Worm (Caenorhabditis elegans): Measurements from ENCODE around the gene C06A8.6.

The C06A8.6 gene

DNA sequence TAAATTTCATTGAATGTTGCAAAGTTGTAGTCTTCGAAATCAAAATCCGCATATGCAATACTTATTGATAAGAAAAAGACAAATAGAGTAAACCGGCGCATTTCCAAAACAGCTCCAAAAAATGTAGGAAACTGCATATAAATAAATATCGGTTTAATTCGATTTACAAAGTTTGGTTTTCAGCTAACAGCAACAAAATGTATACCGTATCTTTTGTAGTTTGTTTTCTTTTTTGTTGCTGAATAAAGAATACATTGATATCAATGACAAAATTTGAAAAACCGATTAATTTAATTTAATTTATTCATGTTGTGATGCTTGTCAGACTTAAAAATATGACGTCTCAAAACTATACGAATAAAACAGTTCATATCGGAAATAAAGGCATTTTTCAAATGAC, 10.9 kb upstream of the C06A8.6 start, which contains the start of gene B0228.8:
TSS of gene B0228.8 (minus strand) at position 101 of the 400 bp plus-strand sequence.
- TF ChIP-seq nhr-129 (tag; optimal IDR thresholded peaks at IDR 0.05): no peak
- TF ChIP-seq R02D3.7 (tag; optimal IDR thresholded peaks at IDR 0.05): no peak
- no peak for TF ChIP-seq lsy-2 (tag; optimal IDR thresholded peaks at IDR 0.05)
- TF ChIP-seq nhr-23 (tag; optimal IDR thresholded peaks at IDR 0.05): no peak
- no peak for TF ChIP-seq C34F6.9 (tag; optimal IDR thresholded peaks at IDR 0.05)
- no peak for TF ChIP-seq nhr-77 (tag; optimal IDR thresholded peaks at IDR 0.05)
- TF ChIP-seq lin-39 (tag; optimal IDR thresholded peaks at IDR 0.05): no peak
- TF ChIP-seq skn-1 (tag; optimal IDR thresholded peaks at IDR 0.05): no peak
- TF ChIP-seq ztf-4 (tag; optimal IDR thresholded peaks at IDR 0.05): no peak
- TF ChIP-seq sma-3 (GFP tag; optimal IDR thresholded peaks at IDR 0.05): no peak
- TF ChIP-seq ztf-11 (tag; optimal IDR thresholded peaks at IDR 0.05): no peak
- no peak for TF ChIP-seq aly-2 (tag; optimal IDR thresholded peaks at IDR 0.05)
- no peak for TF ChIP-seq mdl-1 (tag; optimal IDR thresholded peaks at IDR 0.05)
- TF ChIP-seq blmp-1 (tag; optimal IDR thresholded peaks at IDR 0.05; ENCODE audit: insufficient read depth): no peak
- TF ChIP-seq mab-5 (tag; optimal IDR thresholded peaks at IDR 0.05): no peak
- TF ChIP-seq ZK546.5 (tag; optimal IDR thresholded peaks at IDR 0.05): no peak
- TF ChIP-seq unc-39 (tag; optimal IDR thresholded peaks at IDR 0.05): no peak
- no peak for TF ChIP-seq zag-1 (tag; optimal IDR thresholded peaks at IDR 0.05)
- no peak for TF ChIP-seq ztf-1 (GFP tag; conservative IDR thresholded peaks at IDR 0.05)

DNA sequence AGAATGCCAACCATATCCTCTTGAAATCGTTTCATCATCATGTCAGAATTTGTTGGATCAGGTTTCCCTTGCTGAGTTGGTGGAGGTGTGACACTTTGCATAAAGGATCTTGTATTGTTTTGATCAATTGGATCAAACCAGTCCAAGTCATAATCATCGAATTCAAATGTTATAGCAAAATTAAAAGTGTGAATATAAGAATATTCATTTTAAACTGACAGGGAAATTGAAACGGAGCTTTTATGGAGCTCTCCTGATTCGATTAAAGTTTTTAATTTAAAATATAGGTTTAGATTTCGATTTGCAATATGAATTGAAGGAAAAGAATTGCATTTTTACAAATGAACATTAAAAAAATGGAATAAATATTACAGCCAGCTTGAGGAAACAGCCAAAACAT, 8.7 kb upstream of the C06A8.6 start, which contains the start of gene B0228.9:
TSS of gene B0228.9 (minus strand) at position 101 of the 400 bp plus-strand sequence.
- no peak for TF ChIP-seq lin-13 (GFP tag; optimal IDR thresholded peaks at IDR 0.05)
- TF ChIP-seq nhr-237 (tag; optimal IDR thresholded peaks at IDR 0.05): no peak

DNA sequence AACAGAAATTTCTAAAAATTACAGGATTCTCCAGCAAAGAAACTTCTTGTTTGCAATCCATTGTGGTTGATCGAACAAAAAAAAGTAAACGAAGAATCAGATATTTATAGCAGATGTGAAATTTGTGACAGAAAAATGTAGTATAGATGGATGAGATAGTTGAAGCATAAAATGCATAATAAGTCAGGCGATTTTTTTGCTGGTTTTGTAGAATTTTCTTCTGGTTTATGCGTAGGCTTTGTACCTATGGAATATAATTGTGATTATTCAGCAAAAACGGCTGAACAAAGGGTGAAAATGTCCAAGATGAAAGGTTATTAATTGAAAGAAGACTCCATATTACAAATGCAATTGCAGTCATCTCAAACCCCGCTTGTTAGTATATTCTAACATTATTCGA, 6.8 kb upstream of the C06A8.6 start, which contains the start of gene srh-39:
TSS of gene srh-39 (minus strand) at position 101 of the 400 bp plus-strand sequence.
- TF ChIP-seq unc-55 (GFP tag; optimal IDR thresholded peaks at IDR 0.05): no peak
- no peak for TF ChIP-seq ztf-11 (tag; optimal IDR thresholded peaks at IDR 0.05)
- TF ChIP-seq ZK546.5 (tag; optimal IDR thresholded peaks at IDR 0.05): no peak

DNA sequence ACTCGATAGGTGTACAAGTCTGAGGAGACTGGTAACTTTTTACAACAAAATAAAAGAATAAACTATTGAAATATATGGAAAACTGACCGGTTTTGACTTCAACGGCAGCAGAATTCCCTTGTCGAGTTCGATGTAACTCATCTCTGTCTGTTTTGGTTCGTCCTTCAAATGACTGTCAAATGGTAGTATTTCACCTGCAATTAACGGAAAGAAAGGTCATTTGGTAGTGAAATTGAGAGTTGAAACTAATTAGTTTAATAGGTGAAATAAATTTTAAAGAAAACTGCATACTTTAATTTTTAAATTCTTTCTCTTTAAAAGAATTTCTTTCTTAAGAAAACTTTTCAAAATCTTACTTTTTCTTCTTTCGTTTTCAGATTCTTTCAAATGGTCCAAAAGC, 3.0 kb upstream of the C06A8.6 start:
- TF ChIP-seq mdl-1 (tag; optimal IDR thresholded peaks at IDR 0.05) (no peak), nhr-25 (tag; optimal IDR thresholded peaks at IDR 0.05) (peak; percentile 37)

DNA sequence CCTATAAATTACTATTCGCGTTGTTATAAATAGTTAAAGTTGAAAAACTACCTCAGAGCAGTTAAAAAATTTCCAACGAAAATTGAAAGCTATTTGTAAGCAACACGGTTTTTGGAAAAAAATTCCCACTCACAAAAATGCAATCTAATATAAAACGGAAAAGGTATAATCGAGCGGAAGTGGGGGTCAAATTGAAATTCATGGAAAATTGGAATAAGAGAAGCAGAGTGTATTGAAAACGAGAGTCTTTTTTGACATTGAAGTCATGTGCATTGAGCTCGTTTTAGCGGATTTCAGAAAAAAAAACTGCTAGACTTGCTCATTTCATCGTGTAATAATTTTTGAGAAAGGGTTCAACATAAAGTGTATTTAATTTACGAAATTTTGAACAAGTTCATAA, 2.0 kb upstream of the C06A8.6 start:
- TF ChIP-seq peb-1 (tag; optimal IDR thresholded peaks at IDR 0.05) (no peak), sma-9 (GFP tag; optimal IDR thresholded peaks at IDR 0.05) (no peak), sma-9 (tag; optimal IDR thresholded peaks at IDR 0.05) (no peak), sma-3 (GFP tag; optimal IDR thresholded peaks at IDR 0.05) (no peak), nhr-77 (tag; optimal IDR thresholded peaks at IDR 0.05) (no peak), mdl-1 (tag; optimal IDR thresholded peaks at IDR 0.05) (no peak), aly-2 (tag; optimal IDR thresholded peaks at IDR 0.05) (no peak), ZK546.5 (tag; optimal IDR thresholded peaks at IDR 0.05) (no peak), lin-39 (tag; optimal IDR thresholded peaks at IDR 0.05) (no peak), mab-5 (tag; optimal IDR thresholded peaks at IDR 0.05) (no peak), Y55F3AM.14 (GFP tag; optimal IDR thresholded peaks at IDR 0.05) (no peak), fos-1 (tag; optimal IDR thresholded peaks at IDR 0.05) (no peak), nhr-21 (tag; optimal IDR thresholded peaks at IDR 0.05) (no peak), snpc-4 (tag; optimal IDR thresholded peaks at IDR 0.05) (no peak), unc-39 (tag; optimal IDR thresholded peaks at IDR 0.05) (no peak), unc-62 (GFP tag; optimal IDR thresholded peaks at IDR 0.05) (no peak), nhr-11 (tag; optimal IDR thresholded peaks at IDR 0.05) (no peak), ceh-82 (tag; optimal IDR thresholded peaks at IDR 0.05) (no peak), crh-2 (tag; optimal IDR thresholded peaks at IDR 0.05) (no peak), ztf-4 (tag; optimal IDR thresholded peaks at IDR 0.05) (no peak), R02D3.7 (tag; optimal IDR thresholded peaks at IDR 0.05) (no peak)

- TF ChIP-seq zag-1 (tag; optimal IDR thresholded peaks at IDR 0.05) (no peak), skn-1 (tag; optimal IDR thresholded peaks at IDR 0.05) (no peak), nhr-21 (tag; optimal IDR thresholded peaks at IDR 0.05) (no peak), aly-2 (tag; optimal IDR thresholded peaks at IDR 0.05) (no peak), ceh-16 (tag; optimal IDR thresholded peaks at IDR 0.05) (no peak), peb-1 (tag; optimal IDR thresholded peaks at IDR 0.05) (no peak), dmd-4 (tag; optimal IDR thresholded peaks at IDR 0.05) (no peak), gmeb-1 (tag; optimal IDR thresholded peaks at IDR 0.05) (no peak), nhr-11 (tag; optimal IDR thresholded peaks at IDR 0.05) (no peak), ztf-11 (tag; optimal IDR thresholded peaks at IDR 0.05) (no peak), ama-1 (optimal IDR thresholded peaks at IDR 0.05) (no peak), mbf-1 (tag; optimal IDR thresholded peaks at IDR 0.05) (no peak), C34F6.9 (tag; optimal IDR thresholded peaks at IDR 0.05) (no peak), fos-1 (tag; optimal IDR thresholded peaks at IDR 0.05) (no peak), mab-5 (tag; optimal IDR thresholded peaks at IDR 0.05) (no peak)
These were observed 382 bp upstream of the C06A8.6 start, which contains the start of gene C06A8.8 for ce11 chrII:7771917-7772316. TSS of gene C06A8.8 (minus strand) at chrII:7772017.

Measured in whole organism, L2 larva.